Worm (Caenorhabditis elegans) whole organism, young adult: ENCODE measurements around the gene taf-7.1.
A peak's percentile ranks its signal among the peaks of the same experiment; 100 is the strongest.

Source experiments
- B0019.2 ChIP-seq: fragments of 200-800 bp; sonication (Bioruptor generic); conservative IDR thresholded peaks from 2 replicates; pipeline ENCODE4 v1.3.6; 2022; ENCODE audit warnings: missing genetic modification reagents, missing genetic modification characterization, missing compliant biosample characterization
- B0261.1 ChIP-seq: sonication (generic microtip); optimal IDR thresholded peaks from 2 replicates; lab custom pipeline; 2016; ENCODE audit warnings: mild to moderate bottlenecking, missing genetic modification characterization, moderate library complexity, missing compliant biosample characterization
- B0336.3 ChIP-seq: fragments of 200-800 bp; sonication (Bioruptor generic); IDR thresholded peaks from 2 replicates; pipeline ENCODE4 v1.3.6; 2022; ENCODE audit warnings: missing genetic modification characterization, missing compliant biosample characterization
- D2030.7 ChIP-seq: fragments of 200-800 bp; sonication (Bioruptor generic); IDR thresholded peaks from 2 replicates; pipeline ENCODE4 v1.3.6; 2022; ENCODE audit warnings: missing genetic modification reagents, missing genetic modification characterization, missing compliant biosample characterization
- F22D6.2 ChIP-seq: sonication (generic microtip); optimal IDR thresholded peaks from 2 replicates; lab custom pipeline; 2016; ENCODE audit warnings: mild to moderate bottlenecking, missing genetic modification characterization, missing compliant biosample characterization
- F33H1.4 ChIP-seq: fragments of 200-800 bp; sonication (Bioruptor generic); IDR thresholded peaks from 2 replicates; pipeline ENCODE4 v1.3.6; 2022; ENCODE audit warnings: missing genetic modification reagents, missing genetic modification characterization, missing compliant biosample characterization
- F39B2.1 ChIP-seq: fragments of 200-800 bp; sonication (Bioruptor generic); IDR thresholded peaks from 2 replicates; pipeline ENCODE4 v1.3.6; 2022; ENCODE audit warnings: missing genetic modification reagents, missing genetic modification characterization, missing compliant biosample characterization
- F49E8.2 ChIP-seq: sonication (generic microtip); optimal IDR thresholded peaks from 3 replicates; lab custom pipeline; 2017; ENCODE audit warnings: missing genetic modification characterization, mild to moderate bottlenecking, missing compliant biosample characterization, antibody characterized with exemption, moderate library complexity; ENCODE audit not compliant: insufficient read depth
- F52B5.7 ChIP-seq: sonication (generic microtip); optimal IDR thresholded peaks from 2 replicates; lab custom pipeline; 2016; ENCODE audit warnings: mild to moderate bottlenecking, missing genetic modification characterization, missing compliant biosample characterization
- K12H6.12 ChIP-seq: fragments of 200-800 bp; sonication (Bioruptor generic); optimal IDR thresholded peaks from 2 replicates; lab custom pipeline; 2018; ENCODE audit warnings: mild to moderate bottlenecking, missing genetic modification characterization, missing compliant biosample characterization
- Y53G8AR.9 ChIP-seq: fragments of 200-800 bp; sonication (Bioruptor generic); conservative IDR thresholded peaks from 2 replicates; pipeline ENCODE4 v1.3.6; 2022; ENCODE audit warnings: missing genetic modification reagents, missing genetic modification characterization, missing compliant biosample characterization
- Y95B8A.8 ChIP-seq: fragments of 200-800 bp; sonication (Bioruptor generic); IDR thresholded peaks from 2 replicates; pipeline ENCODE4 v1.3.6; 2022; ENCODE audit warnings: missing genetic modification reagents, missing genetic modification characterization, missing compliant biosample characterization
- ZK185.1 ChIP-seq: sonication (generic microtip); optimal IDR thresholded peaks from 2 replicates; lab custom pipeline; 2016; ENCODE audit warnings: mild to moderate bottlenecking, missing genetic modification characterization, missing compliant biosample characterization; ENCODE audit not compliant: poor library complexity, severe bottlenecking
- ama-1 ChIP-seq, 3 experiments: fragments of 150-350 bp in 1 of 3; sonication (generic microtip) in 2 of 3; optimal IDR thresholded peaks; 2 replicates each; lab custom pipeline; 2014 to 2018; ENCODE audit warnings: missing biosample characterization in 2 of 3, missing genetic modification characterization in 2 of 3, missing genetic modification reagents in 2 of 3
- atf-7 ChIP-seq: sonication (generic microtip); optimal IDR thresholded peaks from 2 replicates; lab custom pipeline; 2017; ENCODE audit warnings: mild to moderate bottlenecking, missing genetic modification characterization, missing compliant biosample characterization
- attf-3 ChIP-seq: fragments of 200-800 bp; sonication (Bioruptor generic); conservative IDR thresholded peaks from 2 replicates; pipeline ENCODE4 v1.3.6; 2022; ENCODE audit warnings: missing genetic modification reagents, missing genetic modification characterization, missing compliant biosample characterization
- attf-5 ChIP-seq: fragments of 200-800 bp; sonication (Bioruptor generic); optimal IDR thresholded peaks from 2 replicates; lab custom pipeline; 2018; ENCODE audit warnings: mild to moderate bottlenecking, missing genetic modification characterization, missing compliant biosample characterization
- bed-1 ChIP-seq: fragments of 200-800 bp; sonication (Bioruptor generic); IDR thresholded peaks from 2 replicates; pipeline ENCODE4 v1.3.6; 2022; ENCODE audit warnings: missing genetic modification reagents, missing genetic modification characterization, missing compliant biosample characterization
- bed-2 ChIP-seq: fragments of 200-800 bp; sonication (Bioruptor generic); IDR thresholded peaks from 2 replicates; pipeline ENCODE4 v1.3.6; 2022; ENCODE audit warnings: missing genetic modification reagents, missing genetic modification characterization, missing compliant biosample characterization
- cebp-1 ChIP-seq, 2 experiments: fragments of 200-800 bp in 1 of 2; sonication (Bioruptor generic) in 1 of 2; sonication (generic microtip) in 1 of 2; IDR thresholded peaks in 1 of 2; optimal IDR thresholded peaks in 1 of 2; 2 replicates each; pipeline versions ENCODE4 v1.3.6 to Lab custom; 2017 to 2022; ENCODE audit warnings: missing compliant biosample characterization in 2 of 2, missing genetic modification characterization in 2 of 2, mild to moderate bottlenecking in 1 of 2, missing genetic modification reagents in 1 of 2, moderate library complexity in 1 of 2
- ceh-27 ChIP-seq: fragments of 200-800 bp; sonication (Bioruptor generic); optimal IDR thresholded peaks from 2 replicates; lab custom pipeline; 2018; ENCODE audit warnings: mild to moderate bottlenecking, missing genetic modification characterization, moderate library complexity, missing compliant biosample characterization
- chd-7 ChIP-seq: sonication (generic microtip); optimal IDR thresholded peaks from 2 replicates; lab custom pipeline; 2016; ENCODE audit warnings: mild to moderate bottlenecking, missing genetic modification characterization, moderate library complexity, missing compliant biosample characterization
- efl-1 ChIP-seq: fragments of 150-350 bp; optimal IDR thresholded peaks from 2 replicates; lab custom pipeline; 2014; ENCODE audit warnings: missing biosample characterization, missing genetic modification reagents, missing genetic modification characterization
- fkh-3 ChIP-seq: sonication (generic microtip); optimal IDR thresholded peaks from 2 replicates; lab custom pipeline; 2016; ENCODE audit warnings: mild to moderate bottlenecking, missing genetic modification characterization, missing compliant biosample characterization
- gei-17 ChIP-seq: fragments of 200-800 bp; sonication (Bioruptor generic); optimal IDR thresholded peaks from 2 replicates; lab custom pipeline; 2018; ENCODE audit warnings: mild to moderate bottlenecking, missing genetic modification characterization, missing compliant biosample characterization
- hlh-26 ChIP-seq: fragments of 200-800 bp; sonication (Bioruptor generic); conservative IDR thresholded peaks from 2 replicates; pipeline ENCODE4 v1.3.6; 2022; ENCODE audit warnings: missing genetic modification reagents, missing genetic modification characterization, missing compliant biosample characterization
- hmg-1.2 ChIP-seq: fragments of 200-800 bp; sonication (Bioruptor generic); IDR thresholded peaks from 2 replicates; pipeline ENCODE4 v1.3.6; 2022; ENCODE audit warnings: missing genetic modification reagents, missing genetic modification characterization, missing compliant biosample characterization
- let-607 ChIP-seq, 2 experiments: fragments of 200-800 bp in 1 of 2; sonication (Bioruptor generic) in 1 of 2; sonication (generic microtip) in 1 of 2; optimal IDR thresholded peaks; 2 replicates each; lab custom pipeline; 2016 to 2018; ENCODE audit warnings: mild to moderate bottlenecking in 2 of 2, missing compliant biosample characterization in 2 of 2, missing genetic modification characterization in 2 of 2, moderate library complexity in 2 of 2, missing genotype in 1 of 2
- lin-35 ChIP-seq, 3 experiments: fragments of 150-350 bp in 2 of 3; sonication (generic microtip) in 1 of 3; optimal IDR thresholded peaks; 2 replicates each; lab custom pipeline; 2014 to 2018; ENCODE audit warnings: missing biosample characterization in 3 of 3, missing genetic modification characterization in 3 of 3, missing genetic modification reagents in 3 of 3
- lin-54 ChIP-seq: fragments of 200-800 bp; sonication (Bioruptor generic); optimal IDR thresholded peaks from 2 replicates; lab custom pipeline; 2018; ENCODE audit warnings: mild to moderate bottlenecking, missing genetic modification characterization, missing compliant biosample characterization
- madf-10 ChIP-seq: sonication (generic microtip); optimal IDR thresholded peaks from 2 replicates; lab custom pipeline; 2016; ENCODE audit warnings: mild to moderate bottlenecking, missing genetic modification characterization, missing compliant biosample characterization
- nfya-1 ChIP-seq: sonication (generic microtip); optimal IDR thresholded peaks from 2 replicates; lab custom pipeline; 2017; ENCODE audit warnings: antibody characterized with exemption, missing compliant biosample characterization, missing genetic modification characterization, borderline replicate concordance; ENCODE audit not compliant: insufficient read depth
- nfyb-1 ChIP-seq: fragments of 200-800 bp; sonication (Bioruptor generic); IDR thresholded peaks from 2 replicates; pipeline ENCODE4 v1.3.6; 2022; ENCODE audit warnings: missing genetic modification reagents, missing genetic modification characterization, missing compliant biosample characterization
- nhr-27 ChIP-seq: fragments of 200-800 bp; sonication (Bioruptor generic); optimal IDR thresholded peaks from 2 replicates; lab custom pipeline; 2018; ENCODE audit warnings: mild to moderate bottlenecking, missing genetic modification characterization, moderate library complexity, missing compliant biosample characterization
- nhr-80 ChIP-seq: sonication (generic microtip); optimal IDR thresholded peaks from 2 replicates; lab custom pipeline; 2016; ENCODE audit warnings: missing genetic modification characterization, missing compliant biosample characterization
- nhr-90 ChIP-seq: sonication (generic microtip); optimal IDR thresholded peaks from 2 replicates; lab custom pipeline; 2016; ENCODE audit warnings: missing genotype, mild to moderate bottlenecking, missing genetic modification characterization, missing compliant biosample characterization
- rec-8 ChIP-seq, 2 experiments: sonication (generic microtip); optimal IDR thresholded peaks; 2 replicates each; lab custom pipeline; 2016; ENCODE audit warnings: mild to moderate bottlenecking in 2 of 2, missing genetic modification characterization in 2 of 2, missing genetic modification reagents in 2 of 2, missing genotype in 2 of 2, missing biosample characterization in 1 of 2, missing compliant biosample characterization in 1 of 2, moderate library complexity in 1 of 2
- repo-1 ChIP-seq: sonication (generic microtip); optimal IDR thresholded peaks from 2 replicates; lab custom pipeline; 2017; ENCODE audit warnings: mild to moderate bottlenecking, missing genetic modification characterization, missing compliant biosample characterization
- snpc-4 ChIP-seq, 5 experiments: fragments of 150-350 bp in 1 of 5; sonication (generic microtip) in 4 of 5; optimal IDR thresholded peaks; 2 replicates each; lab custom pipeline; 2014 to 2018; ENCODE audit warnings: missing genetic modification characterization in 5 of 5, missing biosample characterization in 3 of 5, antibody characterized with exemption in 2 of 5, mild to moderate bottlenecking in 2 of 5, missing compliant biosample characterization in 2 of 5, missing genotype in 2 of 5, moderate library complexity in 2 of 5, missing genetic modification reagents in 1 of 5
- tbx-9 ChIP-seq: sonication (generic microtip); optimal IDR thresholded peaks from 2 replicates; lab custom pipeline; 2016; ENCODE audit warnings: borderline replicate concordance, missing genetic modification characterization, inconsistent platforms, missing compliant biosample characterization
- zfh-2 ChIP-seq: fragments of 200-800 bp; sonication (Bioruptor generic); conservative IDR thresholded peaks from 2 replicates; pipeline ENCODE4 v1.3.6; 2022; ENCODE audit warnings: missing genetic modification reagents, missing genetic modification characterization, missing compliant biosample characterization
- zim-3 ChIP-seq: sonication (generic microtip); optimal IDR thresholded peaks from 2 replicates; lab custom pipeline; 2017; ENCODE audit warnings: mild to moderate bottlenecking, missing genetic modification characterization, moderate library complexity, missing compliant biosample characterization
- ztf-26 ChIP-seq: sonication (generic microtip); optimal IDR thresholded peaks from 2 replicates; lab custom pipeline; 2017; ENCODE audit warnings: missing genetic modification characterization, missing compliant biosample characterization
- ztf-6 ChIP-seq: fragments of 200-800 bp; sonication (Bioruptor generic); IDR thresholded peaks from 2 replicates; pipeline ENCODE4 v1.3.6; 2022; ENCODE audit warnings: missing genetic modification reagents, missing genetic modification characterization, missing compliant biosample characterization

taf-7.1 gene

DNA sequence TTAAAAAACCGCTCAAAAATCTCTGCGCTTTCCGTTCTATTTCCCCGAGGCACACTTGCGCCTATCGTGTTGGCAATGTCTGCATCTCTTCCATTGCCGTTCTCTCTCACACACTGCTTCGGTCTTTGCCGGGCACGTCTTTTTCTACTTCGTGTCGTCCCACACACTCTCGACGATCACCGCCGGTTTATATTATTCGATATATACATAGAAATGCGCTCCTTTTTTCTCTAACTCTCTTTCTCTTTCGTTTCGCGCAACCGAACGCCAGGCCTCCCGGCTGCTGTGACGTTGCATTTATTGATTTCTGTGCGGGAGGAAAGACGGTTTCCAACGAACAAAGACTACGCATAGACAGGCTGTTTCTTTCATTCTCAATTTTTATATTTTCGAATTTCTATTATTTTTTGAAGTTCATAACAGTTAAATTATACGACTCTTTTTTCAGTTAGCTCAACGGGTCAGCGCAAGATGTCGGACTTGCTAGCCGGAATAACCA is 39.2 kb downstream of the taf-7.1 start, which contains the start of gene rsd-3 (continued):
- TF ChIP-seq cebp-1 (GFP tag; IDR thresholded peaks at IDR 0.05; lab: Robert Waterston, UW) = no peak
- peak; percentile 71 for TF ChIP-seq cebp-1 (tag; optimal IDR thresholded peaks at IDR 0.05; lab: Kevin White, UChicago)
- peak; percentile 17 for TF ChIP-seq ZK185.1 (tag; lab: Kevin White, UChicago)
- no peak for TF ChIP-seq fkh-3 (tag; lab: Kevin White, UChicago)
- TF ChIP-seq lin-35 (GFP tag; optimal IDR thresholded peaks at IDR 0.05; lab: Kevin White, UChicago) = peak in 1 of 3 experiments; percentile 52
- TF ChIP-seq gei-17 (GFP tag; lab: Kevin White, UChicago) = peak; percentile 5
- TF ChIP-seq ceh-27 = peak; percentile 21
- TF ChIP-seq, all 124 proteins: peak for 19

DNA sequence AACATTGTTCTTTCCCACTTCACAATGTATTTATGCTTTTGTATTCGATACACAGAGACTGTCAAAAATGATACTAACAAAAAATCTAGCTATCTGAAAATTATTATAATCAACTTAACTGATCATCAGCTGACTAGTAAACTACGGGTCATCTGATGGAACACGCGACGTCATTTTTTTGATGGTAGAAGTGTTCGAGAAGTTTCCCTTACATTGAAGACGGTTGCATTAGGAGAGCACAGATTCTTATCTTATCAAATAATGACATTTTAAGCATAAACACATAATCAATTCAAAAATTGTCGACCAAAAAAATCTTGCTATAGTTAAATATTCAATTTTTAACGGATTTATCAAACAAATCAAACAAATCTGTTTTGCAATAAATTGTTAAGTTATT is 44.5 kb downstream of the taf-7.1 start:
- no peak for TF ChIP-seq attf-5 (GFP tag; lab: Kevin White, UChicago)
- peak; percentile 10 to 60 for TF ChIP-seq let-607 (tag; optimal IDR thresholded peaks at IDR 0.05; lab: Kevin White, UChicago)
- no peak for TF ChIP-seq zfh-2 (GFP tag; lab: Robert Waterston, UW)
- TF ChIP-seq repo-1 (tag; lab: Kevin White, UChicago) = no peak
- TF ChIP-seq F49E8.2 (tag; lab: Kevin White, UChicago) = no peak
- TF ChIP-seq B0019.2 = no peak
- no peak for TF ChIP-seq tbx-9
- TF ChIP-seq madf-10 = peak; percentile 34
- TF ChIP-seq nhr-27 (tag; lab: Kevin White, UChicago) = no peak
- peak; percentile 15 for TF ChIP-seq nhr-80 (tag; lab: Kevin White, UChicago)
- no peak for TF ChIP-seq ztf-6
- peak; percentile 33 for TF ChIP-seq atf-7
- TF ChIP-seq zim-3 (tag; lab: Kevin White, UChicago) = no peak
- no peak for TF ChIP-seq attf-3
- TF ChIP-seq D2030.7 (GFP tag; lab: Robert Waterston, UW) = no peak
- TF ChIP-seq nhr-90 (tag; lab: Kevin White, UChicago) = peak; percentile 12
- TF ChIP-seq B0336.3 (GFP tag; lab: Robert Waterston, UW) = no peak
- no peak for TF ChIP-seq bed-2 (GFP tag; lab: Robert Waterston, UW)
- TF ChIP-seq K12H6.12 (tag; lab: Kevin White, UChicago) = no peak
- no peak for TF ChIP-seq F39B2.1 (GFP tag; lab: Robert Waterston, UW)
- TF ChIP-seq bed-1 = no peak
- TF ChIP-seq nfyb-1 (GFP tag; lab: Robert Waterston, UW) = 0 out of 2 replicates have a peak, but pooled peaks have one; percentile 40
- no peak for TF ChIP-seq chd-7 (tag; lab: Kevin White, UChicago)
- TF ChIP-seq snpc-4 (GFP tag; optimal IDR thresholded peaks at IDR 0.05; lab: Kevin White, UChicago) = no peak
- no peak for TF ChIP-seq snpc-4 (tag; optimal IDR thresholded peaks at IDR 0.05; lab: Kevin White, UChicago)
- no peak for TF ChIP-seq hlh-26
- no peak for TF ChIP-seq rec-8 (tag; optimal IDR thresholded peaks at IDR 0.05; lab: Kevin White, UChicago)
- TF ChIP-seq efl-1 = no peak
- TF ChIP-seq F22D6.2 (tag; lab: Kevin White, UChicago) = no peak
- TF ChIP-seq B0261.1 (tag; lab: Kevin White, UChicago) = no peak
- no peak for TF ChIP-seq F33H1.4 (GFP tag; lab: Robert Waterston, UW)
- no peak for TF ChIP-seq nfya-1 (tag; lab: Kevin White, UChicago)
- TF ChIP-seq F52B5.7 (tag; lab: Kevin White, UChicago) = no peak
- no peak for TF ChIP-seq Y95B8A.8 (GFP tag; lab: Robert Waterston, UW)
- peak; percentile 4 for TF ChIP-seq lin-54
- TF ChIP-seq ztf-26 (tag; lab: Kevin White, UChicago) = no peak
- no peak for TF ChIP-seq gei-17 (GFP tag; lab: Kevin White, UChicago)
- no peak for TF ChIP-seq hmg-1.2 (GFP tag; lab: Robert Waterston, UW)
- 0 out of 2 replicates have a peak, but pooled peaks have one; percentile 30 for TF ChIP-seq Y53G8AR.9 (GFP tag; lab: Robert Waterston, UW)
- no peak for TF ChIP-seq ama-1 (optimal IDR thresholded peaks at IDR 0.05; lab: Kevin White, UChicago)
- TF ChIP-seq ama-1 (GFP tag; optimal IDR thresholded peaks at IDR 0.05; lab: Kevin White, UChicago) = no peak
